Worm (Caenorhabditis elegans): ENCODE measurements around the gene vit-5.

DNA sequence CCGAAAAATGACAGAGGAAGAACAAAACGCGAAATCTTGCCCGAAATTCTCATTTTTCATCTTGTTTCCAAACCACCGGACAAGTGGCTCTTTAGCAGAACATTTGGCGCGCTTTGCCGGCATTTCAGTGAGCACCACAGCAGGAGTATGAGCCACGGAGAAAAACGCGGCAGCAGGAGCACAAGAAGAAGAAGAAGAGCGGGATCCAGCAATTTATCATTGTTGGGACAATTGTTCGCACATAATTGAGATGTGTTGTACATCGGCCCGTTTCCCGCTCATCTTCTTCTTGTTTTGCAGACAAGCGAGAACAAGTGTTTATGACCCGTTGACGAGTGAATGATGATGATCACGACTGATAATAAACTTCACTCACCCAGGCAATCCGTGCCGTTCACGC, 52.3 kb downstream of the vit-5 start:
- TF ChIP-seq ztf-29 (GFP tag; IDR thresholded peaks at IDR 0.05) (no peak), ztf-23 (GFP tag; IDR thresholded peaks at IDR 0.05) (no peak), cog-1 (tag; optimal IDR thresholded peaks at IDR 0.05) (no peak), ref-1 (GFP tag; conservative IDR thresholded peaks at IDR 0.05) (no peak), flt-1 (GFP tag; IDR thresholded peaks at IDR 0.05) (no peak), T22C8.4 (GFP tag; IDR thresholded peaks at IDR 0.05) (no peak)
